Fruit fly (Drosophila melanogaster) whole organism, adult: ENCODE results near the gene Aldh7A1.

Experiments used
- CG11617 ChIP-seq: fragments of 200-800 bp; sonication (Bioruptor generic); optimal IDR thresholded peaks from 2 replicates; lab custom pipeline; 2017; ENCODE audit warnings: mild to moderate bottlenecking, missing biosample characterization, missing genetic modification reagents, missing genetic modification characterization
- CG12768 ChIP-seq: fragments of 200-800 bp; sonication (Bioruptor generic); optimal IDR thresholded peaks from 2 replicates; lab custom pipeline; 2017; ENCODE audit warnings: missing biosample characterization, missing genetic modification characterization, mild to moderate bottlenecking, moderate library complexity, missing genetic modification reagents
- CG14711 ChIP-seq: fragments of 200-800 bp; sonication (Bioruptor generic); optimal IDR thresholded peaks from 2 replicates; lab custom pipeline; 2018; ENCODE audit warnings: missing biosample characterization, mild to moderate bottlenecking, missing genetic modification characterization, moderate library complexity
- CG1620 ChIP-seq: fragments of 200-800 bp; sonication (Bioruptor generic); optimal IDR thresholded peaks from 2 replicates; lab custom pipeline; 2016; ENCODE audit warnings: missing biosample characterization, missing genetic modification characterization
- CG33017 ChIP-seq: fragments of 200-800 bp; sonication (Bioruptor generic); optimal IDR thresholded peaks from 2 replicates; lab custom pipeline; 2018; ENCODE audit warnings: missing biosample characterization, mild to moderate bottlenecking, missing genetic modification characterization, moderate library complexity
- CG5204 ChIP-seq: fragments of 200-800 bp; sonication (Bioruptor generic); optimal IDR thresholded peaks from 2 replicates; lab custom pipeline; 2016; ENCODE audit warnings: missing biosample characterization, missing genetic modification characterization
- CG7045 ChIP-seq: fragments of 200-800 bp; sonication (Bioruptor generic); optimal IDR thresholded peaks from 2 replicates; lab custom pipeline; 2017; ENCODE audit warnings: missing biosample characterization, mild to moderate bottlenecking, missing genetic modification characterization
- CG7101 ChIP-seq: fragments of 200-800 bp; sonication (Bioruptor generic); optimal IDR thresholded peaks from 2 replicates; lab custom pipeline; 2018; ENCODE audit warnings: missing biosample characterization, mild to moderate bottlenecking, missing genetic modification characterization, moderate library complexity
- Clk ChIP-seq: fragments of 200-800 bp; sonication (Bioruptor generic); optimal IDR thresholded peaks from 2 replicates; lab custom pipeline; 2017; ENCODE audit warnings: missing biosample characterization, missing genetic modification characterization
- Crg-1 ChIP-seq: fragments of 200-800 bp; sonication (Bioruptor generic); optimal IDR thresholded peaks from 2 replicates; lab custom pipeline; 2016; ENCODE audit warnings: missing biosample characterization, missing genetic modification characterization
- Hr96 ChIP-seq: fragments of 200-800 bp; sonication (Bioruptor generic); optimal IDR thresholded peaks from 2 replicates; lab custom pipeline; 2016; ENCODE audit warnings: missing biosample characterization, missing genetic modification characterization
- Mnt ChIP-seq: fragments of 200-800 bp; sonication (Bioruptor generic); optimal IDR thresholded peaks from 2 replicates; lab custom pipeline; 2016; ENCODE audit warnings: missing biosample characterization, mild to moderate bottlenecking, missing genetic modification characterization
- bab1 ChIP-seq: fragments of 200-800 bp; sonication (Bioruptor generic); optimal IDR thresholded peaks from 3 replicates; lab custom pipeline; 2019; ENCODE audit warnings: missing biosample characterization, mild to moderate bottlenecking, missing genetic modification characterization, moderate library complexity
- cic ChIP-seq: fragments of 200-800 bp; sonication (Bioruptor generic); optimal IDR thresholded peaks from 2 replicates; lab custom pipeline; 2017; ENCODE audit warnings: missing biosample characterization, mild to moderate bottlenecking, missing genetic modification characterization, moderate library complexity
- cnc ChIP-seq, 2 experiments: fragments of >200 bp; optimal IDR thresholded peaks; 2 replicates each; lab custom pipeline; 2017
- kay ChIP-seq: fragments of 200-800 bp; sonication (Bioruptor generic); peaks from one replicate; lab custom pipeline; 2016; ENCODE audit warnings: missing biosample characterization, missing genetic modification characterization, borderline replicate concordance
- ovo ChIP-seq: fragments of 200-800 bp; sonication (Bioruptor generic); optimal IDR thresholded peaks from 2 replicates; lab custom pipeline; 2016; ENCODE audit warnings: missing biosample characterization, missing genetic modification characterization
- pad ChIP-seq: fragments of 200-800 bp; sonication (Bioruptor generic); optimal IDR thresholded peaks from 3 replicates; lab custom pipeline; 2017; ENCODE audit warnings: missing biosample characterization, missing genetic modification characterization, mild to moderate bottlenecking, moderate library complexity, missing genetic modification reagents
- tj ChIP-seq: fragments of 200-800 bp; sonication (Bioruptor generic); optimal IDR thresholded peaks from 3 replicates; lab custom pipeline; 2017; ENCODE audit warnings: missing biosample characterization, mild to moderate bottlenecking, missing genetic modification characterization, moderate library complexity
- toe ChIP-seq: fragments of 200-800 bp; sonication (Bioruptor generic); optimal IDR thresholded peaks from 2 replicates; lab custom pipeline; 2016; ENCODE audit warnings: missing biosample characterization, missing genetic modification characterization

The Aldh7A1 gene

dm6 chr3L:19293178-19293741, 24.5 kb upstream of the Aldh7A1 start:
- TF ChIP-seq Mnt (GFP tag; lab: Kevin White, UChicago) (peak; percentile 65), ovo (GFP tag; lab: Kevin White, UChicago) (no peak), Crg-1 (GFP tag; lab: Kevin White, UChicago) (no peak), toe (GFP tag; lab: Kevin White, UChicago) (peak; percentile 21), cic (no peak), CG11617 (GFP tag; lab: Kevin White, UChicago) (no peak), CG7045 (no peak), tj (GFP tag; lab: Kevin White, UChicago) (no peak), CG7101 (tag; lab: Kevin White, UChicago) (no peak), Hr96 (peak; percentile 3)

- TF ChIP-seq pad (GFP tag; lab: Kevin White, UChicago) (peak; percentile 68), kay (GFP tag; lab: Kevin White, UChicago) (peak; percentile 81), Clk (GFP tag; lab: Kevin White, UChicago) (no peak), CG7101 (tag; lab: Kevin White, UChicago) (peak; percentile 79), CG12768 (GFP tag; lab: Kevin White, UChicago) (peak; percentile 63), CG1620 (GFP tag; lab: Kevin White, UChicago) (no peak), CG11617 (GFP tag; lab: Kevin White, UChicago) (peak; percentile 79), ovo (GFP tag; lab: Kevin White, UChicago) (peak; percentile 39), Mnt (GFP tag; lab: Kevin White, UChicago) (no peak), Crg-1 (GFP tag; lab: Kevin White, UChicago) (no peak), cnc (optimal IDR thresholded peaks at IDR 0.05; lab: Kevin White, UChicago) (no peak), CG5204 (no peak), CG7045 (peak; percentile 80), CG14711 (tag; lab: Kevin White, UChicago) (peak; percentile 64), bab1 (peak; percentile 40), CG33017 (peak; percentile 89), Hr96 (no peak), toe (GFP tag; lab: Kevin White, UChicago) (no peak), tj (GFP tag; lab: Kevin White, UChicago) (peak; percentile 33), cic (no peak)
These were observed 23.9 kb upstream of the Aldh7A1 start, which contains the start of gene Gbs-76A for dm6 chr3L:19292440-19293175. Gbs-76A (minus strand) TSS chr3L:19292766.

dm6 chr3L:19291465-19292413, 23.0 kb upstream of the Aldh7A1 start:
- TF ChIP-seq kay (GFP tag; lab: Kevin White, UChicago), result no peak
- no peak for TF ChIP-seq CG11617 (GFP tag; lab: Kevin White, UChicago)
- no peak for TF ChIP-seq CG1620 (GFP tag; lab: Kevin White, UChicago)
- TF ChIP-seq bab1, result no peak
- TF ChIP-seq CG7101 (tag; lab: Kevin White, UChicago), result no peak
- no peak for TF ChIP-seq Clk (GFP tag; lab: Kevin White, UChicago)
- no peak for TF ChIP-seq CG14711 (tag; lab: Kevin White, UChicago)
- no peak for TF ChIP-seq cic
- TF ChIP-seq Hr96, result no peak
- TF ChIP-seq Crg-1 (GFP tag; lab: Kevin White, UChicago), result no peak
- no peak for TF ChIP-seq tj (GFP tag; lab: Kevin White, UChicago)
- TF ChIP-seq CG7045, result no peak
- TF ChIP-seq CG12768 (GFP tag; lab: Kevin White, UChicago), result no peak
- TF ChIP-seq toe (GFP tag; lab: Kevin White, UChicago), result no peak
- no peak for TF ChIP-seq CG33017
- no peak for TF ChIP-seq pad (GFP tag; lab: Kevin White, UChicago)

dm6 chr3L:19289411-19289810, 20.7 kb upstream of the Aldh7A1 start:
- no peak for TF ChIP-seq CG5204
- no peak for TF ChIP-seq bab1
- no peak for TF ChIP-seq cic

- peak; percentile 52 for TF ChIP-seq Mnt (GFP tag; lab: Kevin White, UChicago)
- peak; percentile 39 for TF ChIP-seq CG11617 (GFP tag; lab: Kevin White, UChicago)
- no peak for TF ChIP-seq CG1620 (GFP tag; lab: Kevin White, UChicago)
These were observed 19.8 kb upstream of the Aldh7A1 start for dm6 chr3L:19288395-19288969.

- TF ChIP-seq CG1620 (GFP tag; lab: Kevin White, UChicago), result no peak
- no peak for TF ChIP-seq CG33017
- no peak for TF ChIP-seq cnc (optimal IDR thresholded peaks at IDR 0.05; lab: Kevin White, UChicago)
- TF ChIP-seq toe (GFP tag; lab: Kevin White, UChicago), result no peak
- TF ChIP-seq Crg-1 (GFP tag; lab: Kevin White, UChicago), result no peak
- no peak for TF ChIP-seq cic
- no peak for TF ChIP-seq CG7045
- TF ChIP-seq tj (GFP tag; lab: Kevin White, UChicago), result no peak
- TF ChIP-seq CG7101 (tag; lab: Kevin White, UChicago), result no peak
- TF ChIP-seq ovo (GFP tag; lab: Kevin White, UChicago), result no peak
- no peak for TF ChIP-seq bab1
- TF ChIP-seq CG14711 (tag; lab: Kevin White, UChicago), result no peak
- TF ChIP-seq kay (GFP tag; lab: Kevin White, UChicago), result no peak
- TF ChIP-seq CG12768 (GFP tag; lab: Kevin White, UChicago), result no peak
- TF ChIP-seq Mnt (GFP tag; lab: Kevin White, UChicago), result no peak
- TF ChIP-seq CG5204, result no peak
- no peak for TF ChIP-seq pad (GFP tag; lab: Kevin White, UChicago)
- TF ChIP-seq Clk (GFP tag; lab: Kevin White, UChicago), result no peak
- no peak for TF ChIP-seq Hr96
- TF ChIP-seq CG11617 (GFP tag; lab: Kevin White, UChicago), result no peak
These were observed 12.0 kb upstream of the Aldh7A1 start, which contains the start of gene CG14089 for dm6 chr3L:19280700-19281099. CG14089 (minus strand) TSS chr3L:19280800.
